Fruit fly (Drosophila melanogaster) whole organism, wandering third instar larva: ENCODE data around the gene RSG7.

Source experiments
- CG9705 ChIP-seq: fragments of 200-800 bp; sonication (Bioruptor generic); optimal IDR thresholded peaks from 2 replicates; lab custom pipeline; 2018; ENCODE audit warnings: missing biosample characterization, mild to moderate bottlenecking, missing genetic modification characterization
- CrebA ChIP-seq: fragments of 200-800 bp; sonication (Bioruptor generic); optimal IDR thresholded peaks from 2 replicates; lab custom pipeline; 2016; ENCODE audit warnings: missing biosample characterization, mild to moderate bottlenecking, missing genetic modification characterization, borderline replicate concordance
- Dfd ChIP-seq: fragments of >200 bp; optimal IDR thresholded peaks from 2 replicates; lab custom pipeline; 2017; ENCODE audit warnings: missing biosample characterization, missing genetic modification characterization
- Dif ChIP-seq: fragments of 200-275, 200-300 bp; sonication (Bioruptor generic); optimal IDR thresholded peaks from 2 replicates; lab custom pipeline; 2018; ENCODE audit warnings: missing biosample characterization, missing genetic modification characterization; ENCODE audit not compliant: partially characterized antibody
- GATAd ChIP-seq: sonication (Bioruptor generic); optimal IDR thresholded peaks from 2 replicates; lab custom pipeline; 2016; ENCODE audit warnings: missing biosample characterization, missing genetic modification characterization
- HLH106 ChIP-seq: fragments of 200-800 bp; optimal IDR thresholded peaks from 3 replicates; lab custom pipeline; 2019; ENCODE audit warnings: missing biosample characterization, mild to moderate bottlenecking, missing genetic modification characterization, moderate library complexity
- Hnf4 ChIP-seq: fragments of 200-800 bp; sonication (Bioruptor generic); optimal IDR thresholded peaks from 2 replicates; lab custom pipeline; 2016; ENCODE audit warnings: missing biosample characterization, mild to moderate bottlenecking, missing genetic modification characterization
- Hr78 ChIP-seq: fragments of >200 bp; optimal IDR thresholded peaks from 2 replicates; lab custom pipeline; 2017; ENCODE audit warnings: missing biosample characterization, missing genetic modification characterization
- Jra ChIP-seq: sonication (Bioruptor generic); optimal IDR thresholded peaks from 2 replicates; lab custom pipeline; 2016; ENCODE audit warnings: missing biosample characterization, missing genetic modification characterization
- Mio ChIP-seq: sonication (Bioruptor generic); optimal IDR thresholded peaks from 2 replicates; lab custom pipeline; 2016; ENCODE audit warnings: missing biosample characterization, missing genetic modification characterization
- Myc ChIP-seq: fragments of >200 bp; optimal IDR thresholded peaks from 2 replicates; lab custom pipeline; 2017
- N ChIP-seq: fragments of >200 bp; optimal IDR thresholded peaks from 2 replicates; lab custom pipeline; 2018; ENCODE audit warnings: missing biosample characterization, missing external identifiers, missing genetic modification characterization
- OdsH ChIP-seq: fragments of 200-800 bp; sonication (Bioruptor generic); optimal IDR thresholded peaks from 2 replicates; lab custom pipeline; 2016; ENCODE audit warnings: missing biosample characterization, mild to moderate bottlenecking, missing genetic modification characterization
- Rel ChIP-seq, 2 experiments: fragments of 200-800 bp; sonication (Bioruptor generic) in 1 of 2; optimal IDR thresholded peaks; 2 replicates in 1 of 2; 3 replicates in 1 of 2; lab custom pipeline; 2016 to 2019; ENCODE audit warnings: mild to moderate bottlenecking in 2 of 2, missing biosample characterization in 2 of 2, missing genetic modification characterization in 2 of 2, moderate library complexity in 1 of 2
- Sp1 ChIP-seq: fragments of 200-800 bp; sonication (Bioruptor generic); optimal IDR thresholded peaks from 3 replicates; lab custom pipeline; 2019; ENCODE audit warnings: missing biosample characterization, mild to moderate bottlenecking, missing genetic modification characterization, moderate library complexity
- br ChIP-seq: fragments of 200-800 bp; sonication (Bioruptor generic); optimal IDR thresholded peaks from 2 replicates; lab custom pipeline; 2016; ENCODE audit warnings: missing biosample characterization, missing genetic modification characterization
- brk ChIP-seq: fragments of 200-800 bp; sonication (Bioruptor generic); optimal IDR thresholded peaks from 2 replicates; lab custom pipeline; 2016; ENCODE audit warnings: missing biosample characterization, mild to moderate bottlenecking, missing genetic modification characterization
- dl ChIP-seq, 2 experiments: fragments of 175-275, 200-275 bp in 1 of 2; fragments of 200-275 bp in 1 of 2; sonication (Bioruptor generic); optimal IDR thresholded peaks; lab custom pipeline; 2018; ENCODE audit warnings: mild to moderate bottlenecking in 2 of 2, missing biosample characterization in 2 of 2, missing genetic modification characterization in 2 of 2, moderate library complexity in 2 of 2; ENCODE audit not compliant: partially characterized antibody in 2 of 2, insufficient read depth in 1 of 2
- dmrt93B ChIP-seq: fragments of 200-800 bp; sonication (Bioruptor generic); optimal IDR thresholded peaks from 2 replicates; lab custom pipeline; 2018; ENCODE audit warnings: missing biosample characterization, mild to moderate bottlenecking, missing genetic modification characterization
- dsf ChIP-seq: sonication (Bioruptor generic); optimal IDR thresholded peaks from 2 replicates; lab custom pipeline; 2016; ENCODE audit warnings: missing biosample characterization, missing genetic modification characterization, borderline replicate concordance
- ey ChIP-seq: fragments of 200-800 bp; sonication (Bioruptor generic); optimal IDR thresholded peaks from 2 replicates; lab custom pipeline; 2016; ENCODE audit warnings: missing biosample characterization, missing genetic modification characterization
- foxo ChIP-seq, 2 experiments: fragments of 200-800 bp; sonication (Bioruptor generic); optimal IDR thresholded peaks; 2 replicates in 1 of 2; 3 replicates in 1 of 2; lab custom pipeline; 2016 to 2017; ENCODE audit warnings: missing biosample characterization in 2 of 2, missing genetic modification characterization in 2 of 2
- fru ChIP-seq: fragments of 200-800 bp; sonication (Bioruptor generic); optimal IDR thresholded peaks from 3 replicates; lab custom pipeline; 2016; ENCODE audit warnings: missing biosample characterization, mild to moderate bottlenecking, missing genetic modification characterization
- h ChIP-seq: fragments of 200-800 bp; sonication (Bioruptor generic); optimal IDR thresholded peaks from 3 replicates; lab custom pipeline; 2016; ENCODE audit warnings: missing biosample characterization, mild to moderate bottlenecking, missing genetic modification characterization
- jim ChIP-seq: fragments of 175-275, 200-325 bp; sonication (Bioruptor generic); optimal IDR thresholded peaks from 2 replicates; lab custom pipeline; 2016; ENCODE audit warnings: missing biosample characterization, mild to moderate bottlenecking, missing genetic modification characterization
- lola ChIP-seq: fragments of >200 bp; optimal IDR thresholded peaks from 2 replicates; lab custom pipeline; 2017; ENCODE audit warnings: missing biosample characterization, missing genetic modification characterization
- rgr ChIP-seq: fragments of 200-800 bp; sonication (Bioruptor generic); optimal IDR thresholded peaks from 3 replicates; lab custom pipeline; 2016; ENCODE audit warnings: missing biosample characterization, mild to moderate bottlenecking, missing genetic modification characterization
- usp ChIP-seq: fragments of >200 bp; optimal IDR thresholded peaks from 2 replicates; lab custom pipeline; 2017; ENCODE audit warnings: missing biosample characterization, missing genetic modification characterization
- woc ChIP-seq: sonication (Bioruptor generic); optimal IDR thresholded peaks from 2 replicates; lab custom pipeline; 2016; ENCODE audit warnings: missing biosample characterization, mild to moderate bottlenecking, missing genetic modification characterization

Gene RSG7

DNA sequence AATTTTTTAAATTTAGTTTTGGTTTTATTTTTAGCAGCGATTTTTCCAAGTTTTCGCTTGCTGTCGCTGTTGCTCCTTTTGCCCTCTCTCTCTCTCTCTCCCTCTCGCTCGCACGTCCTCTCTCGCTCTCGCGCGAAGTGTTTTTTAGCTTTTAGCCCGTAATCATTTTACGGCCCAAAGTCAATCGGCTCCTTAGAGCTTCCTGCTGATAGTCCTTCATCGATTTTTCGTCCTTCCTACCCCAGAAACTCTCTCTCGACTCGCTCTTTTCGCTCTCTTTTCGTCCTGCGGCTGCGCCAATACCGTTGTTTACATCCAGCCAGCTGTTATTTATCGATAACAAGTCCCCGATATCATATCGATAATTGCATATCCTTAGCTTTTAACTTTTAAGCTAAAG lies at the start of gene RSG7:
Gene RSG7, minus strand, starts transcription at position 139 of the 400 bp plus-strand sequence.
- TF ChIP-seq Myc (lab: Kevin White, UChicago) = no peak
- no peak for TF ChIP-seq jim (GFP tag; lab: Kevin White, UChicago)
- no peak for TF ChIP-seq Rel (GFP tag; optimal IDR thresholded peaks at IDR 0.05; lab: Kevin White, UChicago)
- TF ChIP-seq Rel (tag; optimal IDR thresholded peaks at IDR 0.05; lab: Kevin White, UChicago) = no peak
- TF ChIP-seq usp = no peak
- TF ChIP-seq Hr78 (GFP tag; lab: Kevin White, UChicago) = no peak

DNA sequence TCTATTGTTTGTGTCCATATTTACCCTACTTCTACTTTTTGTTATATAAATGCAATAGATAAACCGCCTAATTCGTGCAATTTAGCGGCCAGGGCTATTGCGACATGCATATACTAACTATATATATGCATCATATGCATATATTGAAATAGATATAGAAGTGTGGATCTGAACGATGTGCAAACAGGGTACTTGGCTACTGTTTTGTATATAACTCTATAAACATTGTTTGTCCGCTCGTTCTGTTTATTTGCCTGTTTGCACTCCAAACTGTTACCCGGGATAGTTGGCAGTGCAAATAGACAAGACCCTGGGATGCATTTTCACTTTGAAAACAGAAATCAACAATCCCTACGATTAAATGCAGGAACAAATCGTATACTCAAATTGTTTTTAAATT lies 48.8 kb upstream of the RSG7 start:
- TF ChIP-seq Hnf4 (GFP tag; lab: Kevin White, UChicago) (no peak), Rel (GFP tag; optimal IDR thresholded peaks at IDR 0.05; lab: Kevin White, UChicago) (no peak), Rel (tag; optimal IDR thresholded peaks at IDR 0.05; lab: Kevin White, UChicago) (no peak), Dif (no peak), jim (GFP tag; lab: Kevin White, UChicago) (no peak), dmrt93B (GFP tag; lab: Kevin White, UChicago) (no peak), Dfd (GFP tag; lab: Kevin White, UChicago) (no peak), lola (GFP tag; lab: Kevin White, UChicago) (no peak), usp (no peak), GATAd (GFP tag; lab: Kevin White, UChicago) (no peak), CrebA (no peak), h (GFP tag; lab: Kevin White, UChicago) (no peak), ey (no peak), CG9705 (no peak), Sp1 (GFP tag; lab: Kevin White, UChicago) (no peak)

DNA sequence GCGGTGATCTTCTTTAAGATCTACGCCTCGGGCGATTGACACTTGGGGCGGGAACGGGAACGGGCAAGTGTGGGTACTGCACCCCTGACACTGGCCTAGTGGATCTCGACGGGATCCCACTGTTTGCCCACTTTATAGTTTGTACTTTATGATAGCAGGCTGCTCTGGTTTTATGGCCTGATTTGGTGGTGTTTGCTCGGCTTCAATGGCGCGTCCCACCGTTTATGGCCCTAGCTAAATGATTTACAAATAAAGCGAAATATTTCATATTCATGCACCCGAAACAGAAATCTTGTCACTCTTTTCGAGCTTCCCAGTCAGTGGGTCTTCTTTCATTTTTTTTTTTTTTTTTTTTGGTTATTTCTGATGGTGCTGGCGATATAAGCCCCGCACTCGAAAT lies 46.4 kb upstream of the RSG7 start:
- TF ChIP-seq GATAd (GFP tag; lab: Kevin White, UChicago) (no peak), Sp1 (GFP tag; lab: Kevin White, UChicago) (no peak), fru (GFP tag; lab: Kevin White, UChicago) (no peak), jim (GFP tag; lab: Kevin White, UChicago) (no peak), OdsH (no peak), Mio (GFP tag; lab: Kevin White, UChicago) (no peak), Myc (lab: Kevin White, UChicago) (no peak), h (GFP tag; lab: Kevin White, UChicago) (no peak)

DNA sequence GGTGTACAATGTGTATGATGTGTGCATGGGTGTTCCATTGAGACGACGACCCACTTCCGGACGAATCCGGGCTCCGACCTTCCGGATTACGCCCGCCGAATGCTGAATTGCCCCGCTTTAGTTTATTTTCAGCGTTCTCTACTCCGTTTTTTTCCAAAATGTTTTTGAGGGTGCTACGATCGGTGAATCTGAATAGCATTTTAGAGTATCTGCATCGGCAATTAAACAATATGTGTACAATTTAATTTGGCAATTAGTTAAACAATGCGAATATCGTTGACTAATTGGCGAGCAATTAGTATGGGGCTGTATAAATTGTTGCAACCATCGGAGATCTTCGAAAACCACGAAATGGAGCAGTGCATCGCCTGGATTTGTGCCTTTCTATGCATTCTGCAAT lies 45.3 kb upstream of the RSG7 start, which contains the start of gene CG13002:
Gene CG13002, plus strand, starts transcription at position 301 of the 400 bp plus-strand sequence.
- no peak for TF ChIP-seq Jra (GFP tag; lab: Kevin White, UChicago)
- TF ChIP-seq Mio (GFP tag; lab: Kevin White, UChicago) = no peak
- no peak for TF ChIP-seq Rel (GFP tag; optimal IDR thresholded peaks at IDR 0.05; lab: Kevin White, UChicago)
- no peak for TF ChIP-seq Rel (tag; optimal IDR thresholded peaks at IDR 0.05; lab: Kevin White, UChicago)
- no peak for TF ChIP-seq Hnf4 (GFP tag; lab: Kevin White, UChicago)
- TF ChIP-seq dmrt93B (GFP tag; lab: Kevin White, UChicago) = no peak
- TF ChIP-seq br (GFP tag; lab: Kevin White, UChicago) = no peak
- TF ChIP-seq foxo (GFP tag; optimal IDR thresholded peaks at IDR 0.05; lab: Kevin White, UChicago) = no peak

DNA sequence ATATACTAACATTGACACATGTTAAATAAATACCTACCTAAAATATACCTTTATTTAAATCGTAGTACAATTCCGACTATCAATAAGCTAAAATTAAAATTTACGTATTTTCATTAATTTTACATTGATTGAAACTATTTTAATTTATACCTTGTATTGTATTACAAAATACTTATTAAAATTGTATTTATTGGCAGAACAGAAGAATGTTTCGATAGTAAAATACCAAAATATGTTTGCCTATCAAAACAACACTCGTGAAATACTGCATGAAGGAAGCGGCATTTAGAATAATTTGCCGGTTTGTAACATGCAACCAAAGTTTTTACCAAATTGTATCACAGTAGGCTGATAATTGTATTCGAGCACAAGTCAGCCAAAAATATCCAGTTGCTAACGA lies 42.3 kb upstream of the RSG7 start, which contains the start of the genes DENR and CG4880:
Gene DENR, minus strand, starts transcription at position 10 of the 400 bp plus-strand sequence.
Gene CG4880, plus strand, starts transcription at position 268 of the 400 bp plus-strand sequence.
- TF ChIP-seq woc (GFP tag; lab: Kevin White, UChicago) = no peak
- TF ChIP-seq Mio (GFP tag; lab: Kevin White, UChicago) = no peak
- TF ChIP-seq brk (GFP tag; lab: Kevin White, UChicago) = no peak
- no peak for TF ChIP-seq N (GFP tag; lab: Kevin White, UChicago)
- TF ChIP-seq br (GFP tag; lab: Kevin White, UChicago) = no peak
- TF ChIP-seq Dif = no peak
- no peak for TF ChIP-seq rgr
- no peak for TF ChIP-seq dl (GFP tag; optimal IDR thresholded peaks at IDR 0.05; lab: Kevin White, UChicago; ENCODE audit: insufficient read depth in 1 of 2, partially characterized antibody in 2 of 2)
- TF ChIP-seq Sp1 (GFP tag; lab: Kevin White, UChicago) = no peak
- TF ChIP-seq HLH106 = no peak
- TF ChIP-seq Hr78 (GFP tag; lab: Kevin White, UChicago) = no peak

DNA sequence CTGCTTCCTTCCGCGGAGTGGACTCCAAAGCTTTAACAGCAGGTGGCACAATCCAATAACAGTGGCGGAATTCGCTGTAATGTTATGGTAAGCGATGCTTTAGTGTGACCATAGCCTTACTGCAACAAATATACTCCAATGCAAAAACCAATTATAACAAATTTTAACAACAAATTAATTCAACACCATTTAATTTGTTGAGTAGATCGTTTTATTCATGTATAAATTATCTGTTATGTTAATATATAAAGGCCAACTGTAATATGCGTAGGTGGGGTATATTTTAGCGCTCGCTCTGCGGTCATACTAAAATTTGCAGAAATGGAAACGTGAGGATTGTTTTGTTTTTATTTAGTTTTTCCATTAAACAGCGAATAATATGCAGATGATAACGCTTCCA lies 40.0 kb upstream of the RSG7 start, which contains the start of the genes Nprl2 and Polr3I:
Gene Nprl2, minus strand, starts transcription at position 86 of the 400 bp plus-strand sequence.
Gene Polr3I, plus strand, starts transcription at position 302 of the 400 bp plus-strand sequence.
- TF ChIP-seq h (GFP tag; lab: Kevin White, UChicago) (no peak), Hr78 (GFP tag; lab: Kevin White, UChicago) (no peak), Myc (lab: Kevin White, UChicago) (no peak), usp (no peak), dsf (GFP tag; lab: Kevin White, UChicago) (no peak), dl (GFP tag; optimal IDR thresholded peaks at IDR 0.05; lab: Kevin White, UChicago; ENCODE audit: insufficient read depth in 1 of 2, partially characterized antibody in 2 of 2) (no peak), HLH106 (no peak), Jra (GFP tag; lab: Kevin White, UChicago) (no peak)
